Worm (Caenorhabditis elegans) whole organism, midembryonic: ENCODE measurements around the gene Y37A1A.3.
A peak's percentile ranks its signal among the peaks of the same experiment; 100 is the strongest.

Experiments used
- T22C8.4 ChIP-seq: fragments of 200-800 bp; sonication (Bioruptor generic); IDR thresholded peaks from 2 replicates; pipeline ENCODE4 v1.3.6; 2022; ENCODE audit warnings: missing genetic modification characterization, missing compliant biosample characterization
- cog-1 ChIP-seq: sonication (generic microtip); optimal IDR thresholded peaks from 2 replicates; lab custom pipeline; 2016; ENCODE audit warnings: missing genetic modification characterization, missing compliant biosample characterization
- flt-1 ChIP-seq: fragments of 200-800 bp; sonication (Bioruptor generic); IDR thresholded peaks from 2 replicates; pipeline ENCODE4 v1.3.6; 2022; ENCODE audit warnings: missing genetic modification characterization, missing compliant biosample characterization
- klf-2 ChIP-seq: fragments of 200-800 bp; sonication (Bioruptor generic); conservative IDR thresholded peaks from 2 replicates; pipeline ENCODE4 v1.3.6; 2022; ENCODE audit warnings: missing genetic modification reagents, missing genetic modification characterization, missing compliant biosample characterization
- med-1 ChIP-seq: sonication (generic microtip); optimal IDR thresholded peaks from 2 replicates; lab custom pipeline; 2017; ENCODE audit warnings: missing genetic modification characterization, mild to moderate bottlenecking, missing compliant biosample characterization, antibody characterized with exemption, missing genetic modification reagents; ENCODE audit not compliant: insufficient read depth
- ref-1 ChIP-seq: fragments of 200-800 bp; sonication (Bioruptor generic); conservative IDR thresholded peaks from 2 replicates; pipeline ENCODE4 v1.3.6; 2022; ENCODE audit warnings: missing genetic modification reagents, missing genetic modification characterization, missing compliant biosample characterization
- tab-1 ChIP-seq: fragments of 200-800 bp; sonication (Bioruptor generic); IDR thresholded peaks from 2 replicates; pipeline ENCODE4 v1.3.6; 2022; ENCODE audit warnings: missing genetic modification characterization, missing compliant biosample characterization
- ztf-23 ChIP-seq: fragments of 200-800 bp; sonication (Bioruptor generic); IDR thresholded peaks from 2 replicates; pipeline ENCODE4 v1.3.6; 2022; ENCODE audit warnings: missing genetic modification reagents, missing genetic modification characterization, missing compliant biosample characterization
- ztf-29 ChIP-seq: fragments of 200-800 bp; sonication (Bioruptor generic); IDR thresholded peaks from 2 replicates; pipeline ENCODE4 v1.3.6; 2022; ENCODE audit warnings: missing genetic modification reagents, missing genetic modification characterization, missing compliant biosample characterization

The Y37A1A.3 gene

ce11 chrIV:13906369-13906768, 3.7 kb upstream of the Y37A1A.3 start:
- TF ChIP-seq flt-1 (no peak), T22C8.4 (GFP tag; lab: Robert Waterston, UW) (no peak), tab-1 (GFP tag; lab: Robert Waterston, UW) (no peak), ref-1 (GFP tag; lab: Robert Waterston, UW) (no peak), ztf-23 (no peak), ztf-29 (GFP tag; lab: Robert Waterston, UW) (no peak), med-1 (GFP tag; lab: Kevin White, UChicago) (no peak), klf-2 (GFP tag; lab: Robert Waterston, UW) (no peak)

- TF ChIP-seq ztf-29 (GFP tag; lab: Robert Waterston, UW) (no peak), klf-2 (GFP tag; lab: Robert Waterston, UW) (no peak), cog-1 (tag; lab: Kevin White, UChicago) (no peak), T22C8.4 (GFP tag; lab: Robert Waterston, UW) (no peak), tab-1 (GFP tag; lab: Robert Waterston, UW) (no peak), ref-1 (GFP tag; lab: Robert Waterston, UW) (0 out of 2 replicates have a peak, but pooled peaks have one; percentile 17), med-1 (GFP tag; lab: Kevin White, UChicago) (no peak), flt-1 (no peak), ztf-23 (0 out of 2 replicates have a peak, but pooled peaks have one; percentile 10)
Measured at ce11 chrIV:13893103-13893502, 9.6 kb downstream of the Y37A1A.3 start.

ce11 chrIV:13888164-13888518, 14.5 kb downstream of the Y37A1A.3 start:
- TF ChIP-seq med-1 (GFP tag; lab: Kevin White, UChicago) (no peak), ref-1 (GFP tag; lab: Robert Waterston, UW) (no peak), cog-1 (tag; lab: Kevin White, UChicago) (no peak), flt-1 (no peak), T22C8.4 (GFP tag; lab: Robert Waterston, UW) (no peak), ztf-23 (no peak), ztf-29 (GFP tag; lab: Robert Waterston, UW) (no peak), klf-2 (GFP tag; lab: Robert Waterston, UW) (no peak), tab-1 (GFP tag; lab: Robert Waterston, UW) (no peak)

ce11 chrIV:13887408-13888163, 15.1 kb downstream of the Y37A1A.3 start, which contains the start of gene lin-66:
Gene lin-66 (plus strand): TSS chrIV:13888079.
- TF ChIP-seq flt-1 (peak; percentile 75), cog-1 (tag; lab: Kevin White, UChicago) (peak; percentile 86), T22C8.4 (GFP tag; lab: Robert Waterston, UW) (no peak), med-1 (GFP tag; lab: Kevin White, UChicago) (peak; percentile 19)

ce11 chrIV:13884435-13884834, 18.2 kb downstream of the Y37A1A.3 start:
- peak; percentile 35; the same call in 1 of the 2 replicates for TF ChIP-seq klf-2 (GFP tag; lab: Robert Waterston, UW)

ce11 chrIV:13883922-13884321, 18.8 kb downstream of the Y37A1A.3 start:
- TF ChIP-seq flt-1 (no peak), ref-1 (GFP tag; lab: Robert Waterston, UW) (no peak), tab-1 (GFP tag; lab: Robert Waterston, UW) (no peak), klf-2 (GFP tag; lab: Robert Waterston, UW) (no peak), ztf-23 (no peak), med-1 (GFP tag; lab: Kevin White, UChicago) (no peak), cog-1 (tag; lab: Kevin White, UChicago) (no peak), ztf-29 (GFP tag; lab: Robert Waterston, UW) (no peak), T22C8.4 (GFP tag; lab: Robert Waterston, UW) (no peak)

ce11 chrIV:13882573-13882972, 20.1 kb downstream of the Y37A1A.3 start, which contains the start of gene thoc-7:
Gene thoc-7 (plus strand): TSS chrIV:13882734.
- TF ChIP-seq med-1 (GFP tag; lab: Kevin White, UChicago), result no peak
- no peak for TF ChIP-seq ref-1 (GFP tag; lab: Robert Waterston, UW)
- no peak for TF ChIP-seq ztf-23
- no peak for TF ChIP-seq cog-1 (tag; lab: Kevin White, UChicago)
- TF ChIP-seq klf-2 (GFP tag; lab: Robert Waterston, UW), result no peak

ce11 chrIV:13881754-13882275, 20.9 kb downstream of the Y37A1A.3 start, which contains the start of gene rpl-29:
Gene rpl-29 (plus strand): TSS chrIV:13882225.
- 0 out of 2 replicates have a peak, but pooled peaks have one; percentile 44 for TF ChIP-seq flt-1
- TF ChIP-seq tab-1 (GFP tag; lab: Robert Waterston, UW), result no peak
- TF ChIP-seq cog-1 (tag; lab: Kevin White, UChicago), result peak; percentile 50
- no peak for TF ChIP-seq ztf-29 (GFP tag; lab: Robert Waterston, UW)
- no peak for TF ChIP-seq med-1 (GFP tag; lab: Kevin White, UChicago)
- no peak for TF ChIP-seq ref-1 (GFP tag; lab: Robert Waterston, UW)
- peak; percentile 68 for TF ChIP-seq T22C8.4 (GFP tag; lab: Robert Waterston, UW)
- 0 out of 2 replicates have a peak, but pooled peaks have one; percentile 19 for TF ChIP-seq klf-2 (GFP tag; lab: Robert Waterston, UW)

- no peak for TF ChIP-seq ztf-29 (GFP tag; lab: Robert Waterston, UW)
- no peak for TF ChIP-seq cog-1 (tag; lab: Kevin White, UChicago)
Measured at ce11 chrIV:13880803-13881202, 21.9 kb downstream of the Y37A1A.3 start.
